Fruit fly (Drosophila melanogaster): ENCODE results near the gene CG9631.

DNA sequence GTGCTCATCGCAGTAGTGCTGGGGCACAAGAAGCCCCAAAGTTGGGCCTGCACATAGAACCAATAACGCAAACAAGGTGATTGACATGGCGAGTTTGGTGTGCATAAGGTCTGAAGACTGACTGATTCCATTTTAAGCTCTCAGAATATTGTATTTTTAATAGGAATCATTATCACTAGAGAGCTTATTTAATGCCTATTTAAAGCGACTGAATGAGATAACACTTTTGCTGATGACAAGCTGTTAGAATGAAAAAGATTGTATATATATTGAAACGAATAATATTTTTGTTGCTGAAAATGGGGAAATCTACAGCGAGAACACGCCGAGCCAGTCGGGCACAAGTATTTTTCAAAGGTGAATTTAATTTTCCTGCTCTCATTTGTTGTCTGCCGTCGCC lies 18.8 kb upstream of the CG9631 start, which contains the start of gene CG9616:
- TF ChIP-seq Clk (GFP tag; optimal IDR thresholded peaks at IDR 0.05) (no peak), toe (GFP tag; optimal IDR thresholded peaks at IDR 0.05) (no peak), ovo (GFP tag; optimal IDR thresholded peaks at IDR 0.05) (no peak), kay (GFP tag; ENCODE audit: borderline replicate concordance) (no peak)
